Fruit fly (Drosophila melanogaster): Measurements from ENCODE around the gene 140up.

Gene 140up

dm6 chr3R:14077026-14077425 is 48.3 kb downstream of the 140up start (continued):
- TF ChIP-seq E2f2 (GFP tag; IDR thresholded peaks at IDR 0.05) (no peak), CG11093 (GFP tag; IDR thresholded peaks at IDR 0.05) (0 out of 3 replicates have a peak, but pooled peaks have one; percentile 30), PHDP (tag; optimal IDR thresholded peaks at IDR 0.05) (peak; percentile 10), CG12071 (GFP tag; optimal IDR thresholded peaks at IDR 0.05) (peak; percentile 21), B-H1 (GFP tag; IDR thresholded peaks at IDR 0.05) (peak; percentile 38; the same call in 1 of the 3 replicates), CG11247 (GFP tag; IDR thresholded peaks at IDR 0.05) (peak; percentile 66; the same call in 1 of the 2 replicates), Chrac-16 (GFP tag; optimal IDR thresholded peaks at IDR 0.05) (peak; percentile 6), CG6791 (GFP tag; IDR thresholded peaks at IDR 0.05; ENCODE audit: partially characterized antibody) (no peak), CG6254 (GFP tag; optimal IDR thresholded peaks at IDR 0.05) (peak; percentile 29), CG14050 (GFP tag; IDR thresholded peaks at IDR 0.05) (peak; percentile 28; the same call in 1 of the 3 replicates), CG10267 (tag; optimal IDR thresholded peaks at IDR 0.05) (peak; percentile 4), exex (tag; optimal IDR thresholded peaks at IDR 0.05) (no peak), Oli (tag; optimal IDR thresholded peaks at IDR 0.05) (peak; percentile 46), CG17359 (tag; optimal IDR thresholded peaks at IDR 0.05) (peak; percentile 59), CG9817 (tag; optimal IDR thresholded peaks at IDR 0.05) (peak; percentile 22), CG30403 (GFP tag; optimal IDR thresholded peaks at IDR 0.05) (peak; percentile 38), CG2889 (GFP tag; IDR thresholded peaks at IDR 0.05) (0 out of 3 replicates have a peak, but pooled peaks have one; percentile 13), CG15073 (GFP tag; optimal IDR thresholded peaks at IDR 0.05) (no peak), CG2120 (GFP tag; optimal IDR thresholded peaks at IDR 0.05) (no peak), dpn (GFP tag; optimal IDR thresholded peaks at IDR 0.05) (peak; percentile 7 to 34), tap (tag; optimal IDR thresholded peaks at IDR 0.05) (peak; percentile 52), Hr3 (GFP tag; optimal IDR thresholded peaks at IDR 0.05) (peak; percentile 33), gem (tag; optimal IDR thresholded peaks at IDR 0.05) (peak; percentile 51), CG14441 (GFP tag; IDR thresholded peaks at IDR 0.05) (peak; percentile 68), Hey (tag; optimal IDR thresholded peaks at IDR 0.05) (no peak), CG3281 (GFP tag; optimal IDR thresholded peaks at IDR 0.05) (peak; percentile 40), Six4 (GFP tag; optimal IDR thresholded peaks at IDR 0.05) (no peak), nom (GFP tag; optimal IDR thresholded peaks at IDR 0.05) (peak; percentile 32), danr (GFP tag; IDR thresholded peaks at IDR 0.05) (0 out of 2 replicates have a peak, but pooled peaks have one; percentile 19), prd (optimal IDR thresholded peaks at IDR 0.05) (no peak), prd (GFP tag; IDR thresholded peaks at IDR 0.05) (peak; percentile 78), Sox102F (GFP tag; optimal IDR thresholded peaks at IDR 0.05) (peak; percentile 37), HLH3B (GFP tag; IDR thresholded peaks at IDR 0.05) (peak; percentile 68), dysf (GFP tag; IDR thresholded peaks at IDR 0.05) (peak; percentile 67), Mes4 (GFP tag; optimal IDR thresholded peaks at IDR 0.05) (no peak), pb (GFP tag; optimal IDR thresholded peaks at IDR 0.05) (no peak), CG11456 (GFP tag; IDR thresholded peaks at IDR 0.05) (peak; percentile 56; the same call in 1 of the 3 replicates), HmgZ (tag; optimal IDR thresholded peaks at IDR 0.05) (no peak), trem (tag; optimal IDR thresholded peaks at IDR 0.05) (peak; percentile 21), CG12942 (GFP tag; optimal IDR thresholded peaks at IDR 0.05) (peak; percentile 2), lilli (GFP tag; optimal IDR thresholded peaks at IDR 0.05) (peak; percentile 7), gfzf (GFP tag; optimal IDR thresholded peaks at IDR 0.05) (no peak), az2 (GFP tag; optimal IDR thresholded peaks at IDR 0.05) (peak; percentile 11), zen (tag; optimal IDR thresholded peaks at IDR 0.05) (peak; percentile 24), Rx (GFP tag; IDR thresholded peaks at IDR 0.05) (0 out of 2 replicates have a peak, but pooled peaks have one; percentile 12), Dll (GFP tag; IDR thresholded peaks at IDR 0.05; ENCODE audit: partially characterized antibody) (no peak), gsb (GFP tag; IDR thresholded peaks at IDR 0.05) (no peak), CG32772 (GFP tag; IDR thresholded peaks at IDR 0.05) (peak; percentile 52; the same call in 1 of the 2 replicates), pan (optimal IDR thresholded peaks at IDR 0.05) (no peak), pan (GFP tag; optimal IDR thresholded peaks at IDR 0.05 in 1 of 2, IDR thresholded peaks at IDR 0.05 in 1 of 2) (peak in 1 of 2 experiments; percentile 73), Neu2 (GFP tag; optimal IDR thresholded peaks at IDR 0.05; ENCODE audit: borderline replicate concordance) (no peak)

Data from whole organism, embryonic.